Worm (Caenorhabditis elegans) whole organism, mixed stage, embryonic: ENCODE measurements around the gene hars-1.

ENCODE experiments used
- bed-3 ChIP-seq: fragments of 200-800 bp; sonication (Bioruptor generic); optimal IDR thresholded peaks from 3 replicates; lab custom pipeline; 2018; ENCODE audit warnings: mild to moderate bottlenecking, missing genetic modification characterization, moderate library complexity, missing compliant biosample characterization
- blmp-1 ChIP-seq: fragments of 150-350 bp; optimal IDR thresholded peaks from 2 replicates; lab custom pipeline; 2014; ENCODE audit warnings: missing biosample characterization, missing genetic modification characterization
- ceh-39 ChIP-seq: fragments of 150-350 bp; optimal IDR thresholded peaks from 2 replicates; lab custom pipeline; 2014; ENCODE audit warnings: missing biosample characterization, missing genetic modification characterization
- ceh-43 ChIP-seq: fragments of 200-800 bp; sonication (Bioruptor generic); optimal IDR thresholded peaks from 2 replicates; lab custom pipeline; 2018; ENCODE audit warnings: mild to moderate bottlenecking, missing genetic modification characterization, moderate library complexity, missing compliant biosample characterization
- ces-1 ChIP-seq: fragments of 150-350 bp; optimal IDR thresholded peaks from 2 replicates; lab custom pipeline; 2014; ENCODE audit warnings: missing biosample characterization, missing genetic modification reagents, missing genetic modification characterization
- drap-1 ChIP-seq: fragments of 200-800 bp; sonication (Bioruptor generic); optimal IDR thresholded peaks from 3 replicates; lab custom pipeline; 2018; ENCODE audit warnings: mild to moderate bottlenecking, missing genetic modification characterization, missing compliant biosample characterization
- elt-1 ChIP-seq: sonication (generic microtip); optimal IDR thresholded peaks from 2 replicates; lab custom pipeline; 2017; ENCODE audit warnings: missing genetic modification characterization, mild to moderate bottlenecking, missing compliant biosample characterization, antibody characterized with exemption, moderate library complexity, borderline replicate concordance; ENCODE audit not compliant: insufficient read depth
- flh-1 ChIP-seq: fragments of 200-800 bp; sonication (Bioruptor generic); optimal IDR thresholded peaks from 2 replicates; lab custom pipeline; 2018; ENCODE audit warnings: mild to moderate bottlenecking, missing genetic modification characterization, moderate library complexity, missing compliant biosample characterization
- ham-2 ChIP-seq: fragments of 200-800 bp; sonication (Bioruptor generic); optimal IDR thresholded peaks from 2 replicates; lab custom pipeline; 2018; ENCODE audit warnings: mild to moderate bottlenecking, missing genetic modification characterization, missing compliant biosample characterization
- hlh-1 ChIP-seq: fragments of 150-350 bp; optimal IDR thresholded peaks from 2 replicates; lab custom pipeline; 2014; ENCODE audit warnings: missing biosample characterization, missing genetic modification reagents, missing genetic modification characterization
- lin-32 ChIP-seq: fragments of 200-800 bp; sonication (Bioruptor generic); optimal IDR thresholded peaks from 2 replicates; lab custom pipeline; 2018; ENCODE audit warnings: mild to moderate bottlenecking, missing genetic modification characterization, missing compliant biosample characterization
- lsy-2 ChIP-seq: fragments of 150-350 bp; optimal IDR thresholded peaks from 2 replicates; lab custom pipeline; 2014; ENCODE audit warnings: missing biosample characterization, missing genetic modification characterization
- mab-5 ChIP-seq: fragments of 150-350 bp; optimal IDR thresholded peaks from 2 replicates; lab custom pipeline; 2014; ENCODE audit warnings: missing biosample characterization, missing genetic modification characterization
- mep-1 ChIP-seq: fragments of 150-350 bp; optimal IDR thresholded peaks from 2 replicates; lab custom pipeline; 2017; ENCODE audit warnings: missing biosample characterization, missing genetic modification reagents, missing genetic modification characterization, inconsistent platforms
- mls-2 ChIP-seq: sonication (generic microtip); optimal IDR thresholded peaks from 2 replicates; lab custom pipeline; 2016; ENCODE audit warnings: mild to moderate bottlenecking, missing genetic modification characterization, moderate library complexity, missing compliant biosample characterization
- nhr-12 ChIP-seq: fragments of 150-350 bp; optimal IDR thresholded peaks from 2 replicates; lab custom pipeline; 2014; ENCODE audit warnings: missing biosample characterization, missing genetic modification characterization
- nhr-2 ChIP-seq: fragments of 150-350 bp; optimal IDR thresholded peaks from 2 replicates; lab custom pipeline; 2014; ENCODE audit warnings: missing biosample characterization, missing genetic modification characterization
- nhr-28 ChIP-seq: fragments of 150-350 bp; optimal IDR thresholded peaks from 2 replicates; lab custom pipeline; 2014; ENCODE audit warnings: missing biosample characterization, missing genetic modification characterization
- nhr-76 ChIP-seq: sonication (generic microtip); optimal IDR thresholded peaks from 2 replicates; lab custom pipeline; 2017; ENCODE audit warnings: missing biosample characterization, missing genetic modification characterization
- pha-4 ChIP-seq: fragments of 150-350 bp; optimal IDR thresholded peaks from 2 replicates; lab custom pipeline; 2018; ENCODE audit warnings: missing biosample characterization, missing genetic modification reagents, missing genetic modification characterization
- sem-2 ChIP-seq: fragments of 200-800 bp; sonication (Bioruptor generic); optimal IDR thresholded peaks from 2 replicates; lab custom pipeline; 2018; ENCODE audit warnings: mild to moderate bottlenecking, missing genetic modification characterization, missing compliant biosample characterization
- snpc-4 ChIP-seq: fragments of 150-350 bp; optimal IDR thresholded peaks from 2 replicates; lab custom pipeline; 2014; ENCODE audit warnings: missing biosample characterization, missing genetic modification characterization
- sptf-1 ChIP-seq: sonication (generic microtip); optimal IDR thresholded peaks from 2 replicates; lab custom pipeline; 2017; ENCODE audit warnings: mild to moderate bottlenecking, missing genetic modification characterization, moderate library complexity, missing compliant biosample characterization
- tbx-8 ChIP-seq: fragments of 200-800 bp; sonication (Bioruptor generic); optimal IDR thresholded peaks from 2 replicates; lab custom pipeline; 2018; ENCODE audit warnings: mild to moderate bottlenecking, missing genetic modification characterization, moderate library complexity, missing compliant biosample characterization
- unc-120 ChIP-seq: sonication (generic microtip); optimal IDR thresholded peaks from 2 replicates; lab custom pipeline; 2017; ENCODE audit warnings: missing genetic modification characterization, missing compliant biosample characterization; ENCODE audit not compliant: poor library complexity, severe bottlenecking
- unc-39 ChIP-seq: fragments of 150-350 bp; optimal IDR thresholded peaks from 2 replicates; lab custom pipeline; 2014; ENCODE audit warnings: missing biosample characterization, missing genetic modification characterization
- zip-8 ChIP-seq: fragments of 150-350 bp; optimal IDR thresholded peaks from 2 replicates; lab custom pipeline; 2014; ENCODE audit warnings: missing biosample characterization, missing genetic modification characterization
- ztf-11 ChIP-seq: fragments of 150-350 bp; optimal IDR thresholded peaks from 2 replicates; lab custom pipeline; 2014; ENCODE audit warnings: missing biosample characterization, missing genetic modification characterization

hars-1 gene

DNA sequence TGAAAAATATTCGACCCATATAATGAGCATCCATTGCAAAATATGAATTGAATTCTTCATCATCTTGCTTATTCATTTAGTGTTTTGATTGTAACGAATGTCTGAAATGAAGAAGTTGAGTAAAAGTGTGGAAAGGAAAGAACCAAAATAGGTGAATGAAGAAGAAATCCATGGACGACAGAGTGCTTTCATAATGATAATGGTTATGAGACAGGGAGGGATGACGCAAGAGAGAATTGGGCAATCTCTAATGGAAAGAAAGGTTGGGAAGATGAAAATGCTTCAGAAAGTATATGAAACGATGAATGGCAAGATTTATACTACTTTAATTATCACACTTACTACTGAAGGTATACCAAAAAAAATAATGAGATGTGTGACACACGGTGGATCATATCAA, 45.5 kb downstream of the hars-1 start, which contains the start of gene ZK596.3:
Gene ZK596.3, minus strand, starts transcription at position 101 of the 400 bp plus-strand sequence.
- TF ChIP-seq nhr-12 (tag; lab: Kevin White, UChicago) (no peak), ces-1 (GFP tag; lab: Kevin White, UChicago) (no peak), lsy-2 (tag; lab: Kevin White, UChicago) (no peak), drap-1 (no peak), sem-2 (no peak), mep-1 (tag; lab: Kevin White, UChicago) (no peak), sptf-1 (tag; lab: Kevin White, UChicago) (no peak), mls-2 (tag; lab: Kevin White, UChicago) (no peak), nhr-28 (tag; lab: Kevin White, UChicago) (no peak), blmp-1 (no peak), nhr-76 (tag; lab: Kevin White, UChicago) (no peak), hlh-1 (tag; lab: Kevin White, UChicago) (no peak), lin-32 (no peak), ceh-43 (GFP tag; lab: Kevin White, UChicago) (no peak), unc-39 (tag; lab: Kevin White, UChicago) (no peak), bed-3 (no peak), nhr-2 (tag; lab: Kevin White, UChicago) (no peak)
- TF ChIP-seq, all 35 proteins: peak for 0

DNA sequence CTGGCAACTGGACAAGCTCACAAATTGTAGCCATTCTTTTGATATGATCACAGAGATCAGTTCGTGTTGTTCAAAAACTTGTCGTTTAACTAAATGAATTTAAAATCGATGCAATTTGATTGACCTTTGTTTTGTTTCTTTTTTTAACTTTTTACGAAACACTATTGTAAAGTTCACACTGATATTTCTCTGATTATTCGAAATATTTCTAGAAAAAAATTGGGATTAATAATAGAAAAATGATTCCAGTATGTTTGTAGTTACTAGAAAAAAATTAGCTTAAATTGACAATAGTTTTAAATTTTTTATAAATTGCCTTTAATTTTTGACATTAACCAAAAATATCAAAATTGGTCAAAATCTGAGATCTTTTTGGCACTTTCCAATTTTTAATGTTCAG, 50.4 kb downstream of the hars-1 start, which contains the start of gene ZK596.2:
Gene ZK596.2, minus strand, starts transcription at position 101 of the 400 bp plus-strand sequence.
- TF ChIP-seq ztf-11 (tag; lab: Kevin White, UChicago) = no peak
- TF ChIP-seq nhr-28 (tag; lab: Kevin White, UChicago) = no peak
- TF ChIP-seq sem-2 = no peak
- no peak for TF ChIP-seq ceh-43 (GFP tag; lab: Kevin White, UChicago)
- no peak for TF ChIP-seq mep-1 (tag; lab: Kevin White, UChicago)
- TF ChIP-seq nhr-76 (tag; lab: Kevin White, UChicago) = no peak
- no peak for TF ChIP-seq elt-1 (tag; lab: Kevin White, UChicago)
- TF ChIP-seq mab-5 (tag; lab: Kevin White, UChicago) = no peak
- TF ChIP-seq bed-3 = no peak
- TF ChIP-seq flh-1 (GFP tag; lab: Kevin White, UChicago) = no peak

DNA sequence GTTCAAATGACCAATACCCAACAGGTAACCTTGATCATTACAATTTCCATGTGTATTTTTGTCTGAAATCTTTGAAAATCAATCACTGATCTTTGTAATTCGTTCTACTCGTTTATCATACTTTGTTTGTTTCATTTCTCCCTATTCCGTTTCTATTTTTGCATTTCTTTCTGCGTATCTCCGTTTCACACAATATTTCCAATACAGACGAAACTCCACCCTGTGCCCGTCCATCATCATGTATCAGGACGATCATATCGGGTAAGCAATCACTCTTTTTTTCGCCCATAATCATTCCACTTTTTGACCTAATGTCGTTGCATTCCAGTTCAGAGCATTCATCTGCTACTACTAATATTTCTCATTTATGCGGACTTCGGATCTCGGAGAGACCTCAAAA, 51.0 kb downstream of the hars-1 start, which contains the start of gene pyk-2:
Gene pyk-2, plus strand, starts transcription at position 206 of the 400 bp plus-strand sequence.
- TF ChIP-seq zip-8 = no peak
- TF ChIP-seq ceh-39 (tag; lab: Kevin White, UChicago) = no peak
- TF ChIP-seq ces-1 (GFP tag; lab: Kevin White, UChicago) = no peak
- no peak for TF ChIP-seq tbx-8 (GFP tag; lab: Kevin White, UChicago)
- no peak for TF ChIP-seq pha-4 (tag; lab: Kevin White, UChicago)
- TF ChIP-seq mep-1 (tag; lab: Kevin White, UChicago) = no peak
- no peak for TF ChIP-seq ham-2 (GFP tag; lab: Kevin White, UChicago)
- no peak for TF ChIP-seq nhr-28 (tag; lab: Kevin White, UChicago)
- no peak for TF ChIP-seq nhr-76 (tag; lab: Kevin White, UChicago)
- no peak for TF ChIP-seq snpc-4 (tag; lab: Kevin White, UChicago)
- no peak for TF ChIP-seq unc-120 (tag; lab: Kevin White, UChicago)
- no peak for TF ChIP-seq ztf-11 (tag; lab: Kevin White, UChicago)
